Worm (Caenorhabditis elegans) whole organism, L1 larva: ENCODE measurements around the gene Y57G11C.1142.

Experiments used
- C04F5.9 ChIP-seq: sonication (generic microtip); optimal IDR thresholded peaks from 2 replicates; lab custom pipeline; 2016; ENCODE audit warnings: missing genetic modification characterization, missing compliant biosample characterization
- C16A3.4 ChIP-seq: fragments of 150-350 bp; optimal IDR thresholded peaks from 2 replicates; lab custom pipeline; 2014; ENCODE audit warnings: missing biosample characterization, missing genetic modification characterization
- alr-1 ChIP-seq: fragments of 200-800 bp; sonication (Bioruptor generic); optimal IDR thresholded peaks from 2 replicates; lab custom pipeline; 2018; ENCODE audit warnings: borderline replicate concordance, mild to moderate bottlenecking, missing genetic modification characterization, missing compliant biosample characterization
- aly-2 ChIP-seq: fragments of 150-350 bp; optimal IDR thresholded peaks from 2 replicates; lab custom pipeline; 2014; ENCODE audit warnings: missing biosample characterization, missing genetic modification characterization
- blmp-1 ChIP-seq: fragments of 150-350 bp; optimal IDR thresholded peaks from 2 replicates; lab custom pipeline; 2014; ENCODE audit warnings: missing biosample characterization, missing genetic modification characterization
- ceh-63 ChIP-seq: fragments of 200-800 bp; sonication (Bioruptor generic); optimal IDR thresholded peaks from 2 replicates; lab custom pipeline; 2018; ENCODE audit warnings: mild to moderate bottlenecking, missing genetic modification characterization, missing compliant biosample characterization
- ceh-88 ChIP-seq: fragments of 200-800 bp; sonication (Bioruptor generic); IDR thresholded peaks from 2 replicates; pipeline ENCODE4 v1.3.6; 2022; ENCODE audit warnings: missing genetic modification characterization, missing compliant biosample characterization
- ceh-90 ChIP-seq: sonication (generic microtip); optimal IDR thresholded peaks from 2 replicates; lab custom pipeline; 2016; ENCODE audit warnings: missing genetic modification characterization, missing compliant biosample characterization
- dpl-1 ChIP-seq, 3 experiments: fragments of 150-350 bp in 2 of 3; sonication (generic microtip) in 1 of 3; optimal IDR thresholded peaks; 2 replicates each; lab custom pipeline; 2014 to 2017; ENCODE audit warnings: missing biosample characterization in 3 of 3, missing genetic modification characterization in 3 of 3, missing genetic modification reagents in 3 of 3
- dsc-1 ChIP-seq: sonication (generic microtip); optimal IDR thresholded peaks from 2 replicates; lab custom pipeline; 2016; ENCODE audit warnings: mild to moderate bottlenecking, missing genetic modification characterization, missing compliant biosample characterization
- efl-3 ChIP-seq: fragments of 200-800 bp; sonication (Bioruptor generic); optimal IDR thresholded peaks from 2 replicates; lab custom pipeline; 2018; ENCODE audit warnings: mild to moderate bottlenecking, missing genetic modification characterization, missing compliant biosample characterization
- egl-13 ChIP-seq: sonication (generic microtip); optimal IDR thresholded peaks from 2 replicates; lab custom pipeline; 2016; ENCODE audit warnings: missing genotype, missing genetic modification reagents, missing genetic modification characterization, missing compliant biosample characterization
- egl-27 ChIP-seq, 2 experiments: fragments of 150-350 bp in 1 of 2; sonication (generic microtip); optimal IDR thresholded peaks; 3 replicates each; lab custom pipeline; 2017 to 2018; ENCODE audit warnings: missing biosample characterization in 2 of 2, missing genetic modification characterization in 2 of 2, missing genetic modification reagents in 2 of 2
- elt-2 ChIP-seq: sonication (generic microtip); optimal IDR thresholded peaks from 2 replicates; lab custom pipeline; 2016; ENCODE audit warnings: missing genetic modification characterization, mild to moderate bottlenecking, inconsistent platforms, missing compliant biosample characterization, missing genetic modification reagents
- elt-3 ChIP-seq, 6 experiments: fragments of 150-350 bp in 1 of 6; sonication (generic microtip); optimal IDR thresholded peaks; 2 replicates each; lab custom pipeline; 2017 to 2018; ENCODE audit warnings: missing biosample characterization in 6 of 6, missing genetic modification characterization in 6 of 6, inconsistent platforms in 1 of 6
- ets-5 ChIP-seq: fragments of 200-800 bp; sonication (Bioruptor generic); IDR thresholded peaks from 2 replicates; pipeline ENCODE4 v1.3.6; 2022; ENCODE audit warnings: missing genetic modification characterization, missing compliant biosample characterization
- fkh-4 ChIP-seq: sonication (generic microtip); optimal IDR thresholded peaks from 2 replicates; lab custom pipeline; 2016; ENCODE audit warnings: missing compliant biosample characterization, missing genetic modification characterization, borderline replicate concordance
- fkh-8 ChIP-seq: sonication (generic microtip); optimal IDR thresholded peaks from 2 replicates; lab custom pipeline; 2016; ENCODE audit warnings: mild to moderate bottlenecking, missing genetic modification characterization, missing compliant biosample characterization
- fos-1 ChIP-seq: fragments of 150-350 bp; optimal IDR thresholded peaks from 2 replicates; lab custom pipeline; 2014; ENCODE audit warnings: missing biosample characterization, missing genetic modification characterization
- grh-1 ChIP-seq: fragments of 200-800 bp; sonication (Bioruptor generic); IDR thresholded peaks from 2 replicates; pipeline ENCODE4 v1.3.6; 2022; ENCODE audit warnings: missing genetic modification reagents, missing genetic modification characterization, missing compliant biosample characterization
- hlh-17 ChIP-seq: fragments of 200-800 bp; sonication (Bioruptor generic); optimal IDR thresholded peaks from 2 replicates; lab custom pipeline; 2018; ENCODE audit warnings: missing genetic modification characterization, mild to moderate bottlenecking, missing compliant biosample characterization, moderate library complexity, borderline replicate concordance
- hlh-4 ChIP-seq: sonication (generic microtip); optimal IDR thresholded peaks from 2 replicates; lab custom pipeline; 2016; ENCODE audit warnings: mild to moderate bottlenecking, missing genetic modification characterization, missing compliant biosample characterization
- irx-1 ChIP-seq: sonication (generic microtip); optimal IDR thresholded peaks from 2 replicates; lab custom pipeline; 2016; ENCODE audit warnings: missing genetic modification characterization, missing compliant biosample characterization
- jun-1 ChIP-seq: fragments of 150-350 bp; optimal IDR thresholded peaks from 2 replicates; lab custom pipeline; 2014; ENCODE audit warnings: missing biosample characterization, missing genetic modification reagents, missing genetic modification characterization
- lin-13 ChIP-seq: fragments of 150-350 bp; optimal IDR thresholded peaks from 2 replicates; lab custom pipeline; 2014; ENCODE audit warnings: missing biosample characterization, missing genetic modification reagents, missing genetic modification characterization
- mdl-1 ChIP-seq, 2 experiments: fragments of 150-350 bp; optimal IDR thresholded peaks; 2 replicates each; lab custom pipeline; 2014 to 2017; ENCODE audit warnings: missing biosample characterization in 2 of 2, missing genetic modification characterization in 2 of 2, inconsistent platforms in 1 of 2
- nhr-11 ChIP-seq: fragments of 150-350 bp; optimal IDR thresholded peaks from 2 replicates; lab custom pipeline; 2014; ENCODE audit warnings: missing biosample characterization, missing genetic modification characterization
- nhr-12 ChIP-seq: sonication (generic microtip); optimal IDR thresholded peaks from 2 replicates; lab custom pipeline; 2017; ENCODE audit warnings: missing biosample characterization, missing genetic modification characterization
- nhr-19 ChIP-seq: fragments of 200-800 bp; sonication (Bioruptor generic); conservative IDR thresholded peaks from 2 replicates; pipeline ENCODE4 v1.3.6; 2022; ENCODE audit warnings: missing genetic modification characterization, missing compliant biosample characterization
- nhr-20 ChIP-seq: sonication (generic microtip); optimal IDR thresholded peaks from 2 replicates; lab custom pipeline; 2016; ENCODE audit warnings: mild to moderate bottlenecking, missing genetic modification characterization, missing compliant biosample characterization
- nhr-237 ChIP-seq: fragments of 150-350 bp; optimal IDR thresholded peaks from 2 replicates; lab custom pipeline; 2014; ENCODE audit warnings: missing biosample characterization, missing genetic modification characterization
- nhr-71 ChIP-seq: sonication (generic microtip); optimal IDR thresholded peaks from 2 replicates; lab custom pipeline; 2016; ENCODE audit warnings: mild to moderate bottlenecking, missing genetic modification characterization, moderate library complexity, missing compliant biosample characterization
- nhr-77 ChIP-seq: fragments of 150-350 bp; optimal IDR thresholded peaks from 2 replicates; lab custom pipeline; 2014; ENCODE audit warnings: missing biosample characterization, missing genetic modification characterization
- nhr-84 ChIP-seq: sonication (generic microtip); optimal IDR thresholded peaks from 2 replicates; lab custom pipeline; 2017; ENCODE audit warnings: missing biosample characterization, missing genetic modification characterization
- pax-3 ChIP-seq: fragments of 200-800 bp; sonication (Bioruptor generic); optimal IDR thresholded peaks from 2 replicates; lab custom pipeline; 2018; ENCODE audit warnings: mild to moderate bottlenecking, missing genetic modification characterization, moderate library complexity, missing compliant biosample characterization
- pqm-1 ChIP-seq: sonication (generic microtip); optimal IDR thresholded peaks from 3 replicates; lab custom pipeline; 2017; ENCODE audit warnings: missing biosample characterization, missing genetic modification characterization
- skn-1 ChIP-seq: fragments of 150-350 bp; optimal IDR thresholded peaks from 2 replicates; lab custom pipeline; 2014; ENCODE audit warnings: missing biosample characterization, missing genetic modification characterization
- snpc-4 ChIP-seq: fragments of 150-350 bp; optimal IDR thresholded peaks from 2 replicates; lab custom pipeline; 2014; ENCODE audit warnings: missing biosample characterization, missing genetic modification characterization
- sox-4 ChIP-seq: sonication (generic microtip); optimal IDR thresholded peaks from 2 replicates; lab custom pipeline; 2016; ENCODE audit warnings: missing genetic modification characterization, missing compliant biosample characterization
- sptf-1 ChIP-seq: fragments of 150-350 bp; optimal IDR thresholded peaks from 2 replicates; lab custom pipeline; 2014; ENCODE audit warnings: missing biosample characterization, missing genetic modification characterization
- sup-37 ChIP-seq: fragments of 200-800 bp; sonication (Bioruptor generic); optimal IDR thresholded peaks from 2 replicates; lab custom pipeline; 2018; ENCODE audit warnings: mild to moderate bottlenecking, missing genetic modification characterization, missing compliant biosample characterization
- swsn-7 ChIP-seq: sonication (generic microtip); optimal IDR thresholded peaks from 2 replicates; lab custom pipeline; 2016; ENCODE audit warnings: missing genetic modification characterization, missing compliant biosample characterization
- tbx-2 ChIP-seq: sonication (generic microtip); optimal IDR thresholded peaks from 2 replicates; lab custom pipeline; 2016; ENCODE audit warnings: missing genetic modification characterization, missing compliant biosample characterization
- unc-30 ChIP-seq: sonication (generic microtip); optimal IDR thresholded peaks from 2 replicates; lab custom pipeline; 2017; ENCODE audit warnings: missing biosample characterization, missing genetic modification characterization
- unc-86 ChIP-seq: sonication (generic microtip); optimal IDR thresholded peaks from 2 replicates; lab custom pipeline; 2016; ENCODE audit warnings: missing genetic modification characterization, missing compliant biosample characterization
- vab-15 ChIP-seq: sonication (generic microtip); optimal IDR thresholded peaks from 2 replicates; lab custom pipeline; 2017; ENCODE audit warnings: missing genotype, mild to moderate bottlenecking, missing genetic modification characterization, missing compliant biosample characterization
- xbp-1 ChIP-seq: sonication (generic microtip); optimal IDR thresholded peaks from 2 replicates; lab custom pipeline; 2016; ENCODE audit warnings: missing genetic modification characterization, missing compliant biosample characterization
- zag-1 ChIP-seq: fragments of 150-350 bp; optimal IDR thresholded peaks from 2 replicates; lab custom pipeline; 2014; ENCODE audit warnings: missing biosample characterization, missing genetic modification characterization
- zip-4 ChIP-seq: fragments of 200-800 bp; sonication (Bioruptor generic); optimal IDR thresholded peaks from 2 replicates; lab custom pipeline; 2018; ENCODE audit warnings: mild to moderate bottlenecking, missing genetic modification characterization, moderate library complexity, missing compliant biosample characterization
- ztf-11 ChIP-seq, 2 experiments: sonication (generic microtip); optimal IDR thresholded peaks; 2 replicates each; lab custom pipeline; 2016 to 2017; ENCODE audit warnings: missing genetic modification characterization in 2 of 2, missing biosample characterization in 1 of 2, missing compliant biosample characterization in 1 of 2

The Y57G11C.1142 gene

ce11 chrIV:14836885-14837284 is 34.5 kb downstream of the Y57G11C.1142 start, which contains the start of gene Y57G11C.22 (continued):
- TF ChIP-seq unc-86 (tag; lab: Kevin White, UChicago) (peak; percentile 63), egl-13 (tag; lab: Kevin White, UChicago) (no peak), nhr-20 (tag; lab: Kevin White, UChicago) (peak; percentile 5), fkh-8 (tag; lab: Kevin White, UChicago) (peak; percentile 39), nhr-71 (tag; lab: Kevin White, UChicago) (peak; percentile 63), hlh-4 (tag; lab: Kevin White, UChicago) (no peak), sup-37 (GFP tag; lab: Kevin White, UChicago) (no peak), jun-1 (no peak), snpc-4 (tag; lab: Kevin White, UChicago) (no peak), nhr-19 (GFP tag; lab: Robert Waterston, UW) (peak; percentile 29), hlh-17 (GFP tag; lab: Kevin White, UChicago) (no peak), dpl-1 (GFP tag; optimal IDR thresholded peaks at IDR 0.05; lab: Kevin White, UChicago) (peak in 1 of 3 experiments; percentile 26)

ce11 chrIV:14838095-14838494 is 35.7 kb downstream of the Y57G11C.1142 start:
- TF ChIP-seq nhr-71 (tag; lab: Kevin White, UChicago): peak; percentile 93
- no peak for TF ChIP-seq ceh-63
- TF ChIP-seq pqm-1: no peak
- peak; percentile 75 for TF ChIP-seq C16A3.4 (tag; lab: Kevin White, UChicago)
- no peak for TF ChIP-seq egl-27 (tag; optimal IDR thresholded peaks at IDR 0.05; lab: Kevin White, UChicago)
- TF ChIP-seq grh-1 (GFP tag; lab: Robert Waterston, UW): no peak
- TF ChIP-seq ceh-90 (tag; lab: Kevin White, UChicago): peak; percentile 32
- peak; percentile 88 for TF ChIP-seq nhr-20 (tag; lab: Kevin White, UChicago)
- peak; percentile 44 for TF ChIP-seq blmp-1 (tag; lab: Kevin White, UChicago)
- no peak for TF ChIP-seq unc-30 (tag; lab: Kevin White, UChicago)
- TF ChIP-seq ceh-88 (GFP tag; lab: Robert Waterston, UW): peak; percentile 60
- TF ChIP-seq elt-3 (tag; optimal IDR thresholded peaks at IDR 0.05; lab: Kevin White, UChicago): peak in 2 of 6 experiments; percentile 72 to 74
- peak; percentile 82 for TF ChIP-seq tbx-2 (tag; lab: Kevin White, UChicago)
- peak; percentile 75 for TF ChIP-seq xbp-1
- peak; percentile 40 for TF ChIP-seq elt-2 (tag; lab: Kevin White, UChicago)
- peak; percentile 74 for TF ChIP-seq lin-13 (GFP tag; lab: Kevin White, UChicago)
- TF ChIP-seq fkh-4 (tag; lab: Kevin White, UChicago): peak; percentile 58
- peak; percentile 87 for TF ChIP-seq nhr-19 (GFP tag; lab: Robert Waterston, UW)
- no peak for TF ChIP-seq nhr-11 (tag; lab: Kevin White, UChicago)
- no peak for TF ChIP-seq nhr-12
- peak in 1 of 2 experiments; percentile 85 for TF ChIP-seq ztf-11 (tag; optimal IDR thresholded peaks at IDR 0.05; lab: Kevin White, UChicago)
- TF ChIP-seq efl-3 (GFP tag; lab: Kevin White, UChicago): no peak
- TF ChIP-seq jun-1: peak; percentile 67
- TF ChIP-seq irx-1: peak; percentile 84
- TF ChIP-seq dpl-1 (GFP tag; optimal IDR thresholded peaks at IDR 0.05; lab: Kevin White, UChicago): peak; percentile 60 to 61 (median 60)
- no peak for TF ChIP-seq sptf-1 (tag; lab: Kevin White, UChicago)
- TF ChIP-seq nhr-84 (tag; lab: Kevin White, UChicago): no peak
- no peak for TF ChIP-seq alr-1 (tag; lab: Kevin White, UChicago)
- TF ChIP-seq skn-1 (tag; lab: Kevin White, UChicago): peak; percentile 43
- TF ChIP-seq mdl-1 (tag; optimal IDR thresholded peaks at IDR 0.05; lab: Kevin White, UChicago): peak in 1 of 2 experiments; percentile 40
- peak; percentile 40 for TF ChIP-seq C04F5.9 (tag; lab: Kevin White, UChicago)
- peak; percentile 64 for TF ChIP-seq fos-1 (tag; lab: Kevin White, UChicago)
- TF ChIP-seq zag-1 (tag; lab: Kevin White, UChicago): peak; percentile 49
- TF ChIP-seq ets-5: no peak
- TF ChIP-seq sox-4 (tag; lab: Kevin White, UChicago): no peak
- peak; percentile 55 for TF ChIP-seq nhr-77 (tag; lab: Kevin White, UChicago)
- TF ChIP-seq zip-4 (GFP tag; lab: Kevin White, UChicago): peak; percentile 58
- TF ChIP-seq aly-2 (tag; lab: Kevin White, UChicago): peak; percentile 81
- TF ChIP-seq dsc-1 (tag; lab: Kevin White, UChicago): peak; percentile 93
- TF ChIP-seq swsn-7 (tag; lab: Kevin White, UChicago): peak; percentile 92
- no peak for TF ChIP-seq vab-15 (tag; lab: Kevin White, UChicago)
- TF ChIP-seq pax-3 (tag; lab: Kevin White, UChicago): no peak
- no peak for TF ChIP-seq nhr-237 (tag; lab: Kevin White, UChicago)
